Fruit fly (Drosophila melanogaster): ENCODE data around the gene Shaw.
A peak's percentile ranks its signal among the peaks of the same experiment; 100 is the strongest.

The Shaw gene

dm6 chr2L:3772599-3772936 is 54.6 kb downstream of the Shaw start:
- peak; percentile 74 for TF ChIP-seq CrebA (GFP tag; optimal IDR thresholded peaks at IDR 0.05; ENCODE audit: borderline replicate concordance)
- peak; percentile 85 for TF ChIP-seq Vsx2 (GFP tag; optimal IDR thresholded peaks at IDR 0.05; ENCODE audit: partially characterized antibody)
- no peak for TF ChIP-seq br (GFP tag; optimal IDR thresholded peaks at IDR 0.05)
- TF ChIP-seq brk (GFP tag; optimal IDR thresholded peaks at IDR 0.05) = peak; percentile 27
- TF ChIP-seq Abd-B (GFP tag; optimal IDR thresholded peaks at IDR 0.05) = no peak
- no peak for TF ChIP-seq dmrt93B (GFP tag; optimal IDR thresholded peaks at IDR 0.05)
- TF ChIP-seq pan (optimal IDR thresholded peaks at IDR 0.05) = no peak
- TF ChIP-seq woc (GFP tag; optimal IDR thresholded peaks at IDR 0.05) = no peak

- TF ChIP-seq psq (GFP tag; optimal IDR thresholded peaks at IDR 0.05) (peak; percentile 91), Abd-B (GFP tag; optimal IDR thresholded peaks at IDR 0.05) (no peak), Mio (GFP tag; optimal IDR thresholded peaks at IDR 0.05) (no peak), lola (GFP tag; optimal IDR thresholded peaks at IDR 0.05) (no peak), sage (GFP tag; optimal IDR thresholded peaks at IDR 0.05) (no peak), ey (GFP tag; optimal IDR thresholded peaks at IDR 0.05) (peak; percentile 73), brk (GFP tag; optimal IDR thresholded peaks at IDR 0.05) (peak; percentile 42), Myc (optimal IDR thresholded peaks at IDR 0.05) (no peak), Jra (GFP tag; optimal IDR thresholded peaks at IDR 0.05) (peak; percentile 19), woc (GFP tag; optimal IDR thresholded peaks at IDR 0.05) (peak; percentile 81), sv (GFP tag; optimal IDR thresholded peaks at IDR 0.05) (peak; percentile 41), Hr83 (GFP tag; optimal IDR thresholded peaks at IDR 0.05; ENCODE audit: poor library complexity, severe bottlenecking) (peak; percentile 81), foxo (GFP tag; optimal IDR thresholded peaks at IDR 0.05) (peak in 1 of 2 experiments; percentile 81), Dfd (GFP tag; optimal IDR thresholded peaks at IDR 0.05) (no peak), HLH106 (tag; optimal IDR thresholded peaks at IDR 0.05) (peak; percentile 68), pan (optimal IDR thresholded peaks at IDR 0.05) (no peak), usp (GFP tag; optimal IDR thresholded peaks at IDR 0.05) (no peak), Sp1 (GFP tag; optimal IDR thresholded peaks at IDR 0.05) (peak; percentile 84), jim (GFP tag; optimal IDR thresholded peaks at IDR 0.05) (no peak), h (GFP tag; optimal IDR thresholded peaks at IDR 0.05) (peak; percentile 81), Hr78 (GFP tag; optimal IDR thresholded peaks at IDR 0.05) (no peak), Rel (GFP tag; optimal IDR thresholded peaks at IDR 0.05) (peak; percentile 59), Rel (tag; optimal IDR thresholded peaks at IDR 0.05) (peak; percentile 3), OdsH (GFP tag; optimal IDR thresholded peaks at IDR 0.05) (peak; percentile 76), br (GFP tag; optimal IDR thresholded peaks at IDR 0.05) (peak; percentile 67), CrebA (GFP tag; optimal IDR thresholded peaks at IDR 0.05; ENCODE audit: borderline replicate concordance) (no peak), Vsx2 (GFP tag; optimal IDR thresholded peaks at IDR 0.05; ENCODE audit: partially characterized antibody) (no peak), dl (GFP tag; optimal IDR thresholded peaks at IDR 0.05; ENCODE audit: insufficient read depth in 1 of 2, partially characterized antibody in 2 of 2) (peak in 1 of 2 experiments; percentile 50), rgr (GFP tag; optimal IDR thresholded peaks at IDR 0.05) (peak; percentile 71), fru (GFP tag; optimal IDR thresholded peaks at IDR 0.05) (peak; percentile 71), dsf (GFP tag; optimal IDR thresholded peaks at IDR 0.05; ENCODE audit: borderline replicate concordance) (no peak), tai (GFP tag; optimal IDR thresholded peaks at IDR 0.05) (no peak), CG9705 (GFP tag; optimal IDR thresholded peaks at IDR 0.05) (peak; percentile 21), N (GFP tag; optimal IDR thresholded peaks at IDR 0.05) (no peak), dmrt93B (GFP tag; optimal IDR thresholded peaks at IDR 0.05) (peak; percentile 51), CG32264 (GFP tag; optimal IDR thresholded peaks at IDR 0.05) (no peak), Dif (GFP tag; optimal IDR thresholded peaks at IDR 0.05; ENCODE audit: partially characterized antibody) (peak; percentile 56)
These were observed 55.1 kb downstream of the Shaw start for dm6 chr2L:3772937-3773623.

dm6 chr2L:3773624-3773978 is 55.6 kb downstream of the Shaw start:
- TF ChIP-seq usp (GFP tag; optimal IDR thresholded peaks at IDR 0.05) (no peak), dmrt93B (GFP tag; optimal IDR thresholded peaks at IDR 0.05) (no peak), rgr (GFP tag; optimal IDR thresholded peaks at IDR 0.05) (no peak), Myc (optimal IDR thresholded peaks at IDR 0.05) (no peak), CrebA (GFP tag; optimal IDR thresholded peaks at IDR 0.05; ENCODE audit: borderline replicate concordance) (peak; percentile 27), br (GFP tag; optimal IDR thresholded peaks at IDR 0.05) (no peak), OdsH (GFP tag; optimal IDR thresholded peaks at IDR 0.05) (no peak), Dif (GFP tag; optimal IDR thresholded peaks at IDR 0.05; ENCODE audit: partially characterized antibody) (peak; percentile 53), Vsx2 (GFP tag; optimal IDR thresholded peaks at IDR 0.05; ENCODE audit: partially characterized antibody) (peak; percentile 58), Hr83 (GFP tag; optimal IDR thresholded peaks at IDR 0.05; ENCODE audit: poor library complexity, severe bottlenecking) (no peak), psq (GFP tag; optimal IDR thresholded peaks at IDR 0.05) (peak; percentile 8), Hr78 (GFP tag; optimal IDR thresholded peaks at IDR 0.05) (no peak)

Data from whole organism, wandering third instar larva.